Fruit fly (Drosophila melanogaster) whole organism, pupa: Measurements from ENCODE around the gene Brms1.
A peak's percentile ranks its signal among the peaks of the same experiment; 100 is the strongest.

Experiments used
- CG10348 ChIP-seq: fragments of 200-800 bp; sonication (Bioruptor generic); IDR thresholded peaks from 2 replicates; pipeline ENCODE4 v1.3.6; 2022; ENCODE audit warnings: missing biosample characterization, missing genetic modification characterization
- CG12605 ChIP-seq: fragments of 200-800 bp; sonication (Bioruptor generic); IDR thresholded peaks from 2 replicates; pipeline ENCODE4 v1.3.6; 2022; ENCODE audit warnings: missing biosample characterization, missing genetic modification characterization
- CG13204 ChIP-seq: fragments of 200-800 bp; sonication (Bioruptor generic); optimal IDR thresholded peaks from 2 replicates; lab custom pipeline; 2018; ENCODE audit warnings: missing biosample characterization, mild to moderate bottlenecking, missing genetic modification characterization, moderate library complexity
- CG14655 ChIP-seq: fragments of 200-800 bp; sonication (Bioruptor generic); optimal IDR thresholded peaks from 3 replicates; lab custom pipeline; 2017; ENCODE audit warnings: mild to moderate bottlenecking, missing biosample characterization, missing genetic modification reagents, missing genetic modification characterization
- CG15710 ChIP-seq: fragments of 200-800 bp; sonication (Bioruptor generic); optimal IDR thresholded peaks from 2 replicates; lab custom pipeline; 2018; ENCODE audit warnings: missing biosample characterization, mild to moderate bottlenecking, missing genetic modification characterization, moderate library complexity
- CG17806 ChIP-seq: fragments of 200-800 bp; sonication (Bioruptor generic); optimal IDR thresholded peaks from 2 replicates; lab custom pipeline; 2018; ENCODE audit warnings: missing biosample characterization, mild to moderate bottlenecking, missing genetic modification characterization, moderate library complexity
- CG32121 ChIP-seq: fragments of 200-800 bp; sonication (Bioruptor generic); IDR thresholded peaks from 2 replicates; pipeline ENCODE4 v1.3.6; 2022; ENCODE audit warnings: missing biosample characterization, missing genetic modification characterization
- CG34367 ChIP-seq: fragments of 200-800 bp; sonication (Bioruptor generic); optimal IDR thresholded peaks from 2 replicates; lab custom pipeline; 2018; ENCODE audit warnings: missing biosample characterization, mild to moderate bottlenecking, missing genetic modification characterization
- CG4496 ChIP-seq: fragments of 200-800 bp; sonication (Bioruptor generic); IDR thresholded peaks from 3 replicates; pipeline ENCODE4 v1.3.6; 2022; ENCODE audit warnings: missing biosample characterization, missing genetic modification characterization
- CG8159 ChIP-seq: fragments of 200-800 bp; sonication (Bioruptor generic); optimal IDR thresholded peaks from 3 replicates; lab custom pipeline; 2018; ENCODE audit warnings: missing biosample characterization, mild to moderate bottlenecking, missing genetic modification characterization, moderate library complexity
- CG8301 ChIP-seq: fragments of 200-800 bp; sonication (Bioruptor generic); optimal IDR thresholded peaks from 2 replicates; lab custom pipeline; 2018; ENCODE audit warnings: missing biosample characterization, mild to moderate bottlenecking, missing genetic modification characterization
- CG9948 ChIP-seq: fragments of 200-800 bp; sonication (Bioruptor generic); optimal IDR thresholded peaks from 2 replicates; lab custom pipeline; 2018; ENCODE audit warnings: missing biosample characterization, mild to moderate bottlenecking, missing genetic modification characterization, moderate library complexity
- D1 ChIP-seq: fragments of 200-800 bp; sonication (Bioruptor generic); optimal IDR thresholded peaks from 2 replicates; lab custom pipeline; 2018; ENCODE audit warnings: missing biosample characterization, mild to moderate bottlenecking, missing genetic modification characterization, moderate library complexity
- EcR ChIP-seq: fragments of 200-800 bp; sonication (Bioruptor generic); optimal IDR thresholded peaks from 3 replicates; lab custom pipeline; 2019; ENCODE audit warnings: missing biosample characterization, missing genetic modification characterization, mild to moderate bottlenecking, moderate library complexity, missing genetic modification reagents
- Ets98B ChIP-seq: fragments of 200-800 bp; sonication (Bioruptor generic); IDR thresholded peaks from 2 replicates; pipeline ENCODE4 v1.3.6; 2022; ENCODE audit warnings: missing biosample characterization, missing genetic modification characterization
- Pif1A ChIP-seq: fragments of 200-800 bp; sonication (Bioruptor generic); optimal IDR thresholded peaks from 3 replicates; lab custom pipeline; 2016; ENCODE audit warnings: missing biosample characterization, missing genetic modification characterization
- Pif1B ChIP-seq: fragments of 200-800 bp; sonication (Bioruptor generic); optimal IDR thresholded peaks from 3 replicates; lab custom pipeline; 2016; ENCODE audit warnings: missing biosample characterization, missing genetic modification characterization
- Snoo ChIP-seq: fragments of 200-800 bp; sonication (Bioruptor generic); optimal IDR thresholded peaks from 3 replicates; lab custom pipeline; 2017; ENCODE audit warnings: missing biosample characterization, mild to moderate bottlenecking, missing genetic modification characterization, inconsistent platforms
- fd96Ca ChIP-seq: fragments of 200-800 bp; sonication (Bioruptor generic); IDR thresholded peaks from 3 replicates; pipeline ENCODE4 v1.3.6; 2022; ENCODE audit warnings: missing biosample characterization, missing genetic modification characterization
- gl ChIP-seq: fragments of 200-800 bp; sonication (Bioruptor generic); optimal IDR thresholded peaks from 2 replicates; lab custom pipeline; 2018; ENCODE audit warnings: missing biosample characterization, mild to moderate bottlenecking, missing genetic modification characterization
- rn ChIP-seq: fragments of 200-800 bp; sonication (Bioruptor generic); IDR thresholded peaks from 2 replicates; pipeline ENCODE4 v1.3.6; 2022; ENCODE audit warnings: missing biosample characterization, missing genetic modification characterization

Gene Brms1

DNA sequence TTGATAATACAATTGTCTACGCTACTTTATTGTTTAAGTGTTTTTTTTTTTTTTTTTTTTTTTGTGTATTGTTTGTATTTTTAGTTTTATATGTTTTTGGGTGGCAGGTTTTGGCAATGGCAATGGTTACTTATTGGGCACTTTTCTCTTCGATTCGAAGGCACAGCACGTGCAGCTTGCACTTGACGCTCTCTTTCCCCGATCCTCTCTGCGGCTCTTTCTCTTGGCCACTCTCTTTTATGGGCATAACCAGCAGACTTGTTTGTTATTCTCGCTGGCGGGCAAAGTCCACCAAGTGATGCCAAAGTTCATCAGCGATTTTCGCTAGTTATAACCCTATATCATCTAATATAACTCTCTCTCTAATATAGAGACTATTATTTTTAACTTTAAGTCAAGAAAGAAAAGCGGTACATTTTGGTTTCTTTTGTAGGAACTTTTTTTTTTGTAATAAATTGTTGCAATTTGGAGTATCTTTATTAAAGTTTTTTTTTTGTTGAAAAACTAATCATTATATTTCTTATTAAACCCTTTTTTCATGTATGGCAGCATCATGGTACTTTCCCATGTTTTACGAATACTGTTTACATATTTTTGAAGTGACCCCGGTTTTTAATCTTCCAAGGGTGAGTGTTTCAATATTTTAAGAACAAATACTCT lies 19.1 kb downstream of the Brms1 start:
- TF ChIP-seq Snoo (tag; lab: Kevin White, UChicago) (peak; percentile 36), Pif1A (GFP tag; lab: Kevin White, UChicago) (peak; percentile 48), CG34367 (tag; lab: Kevin White, UChicago) (peak; percentile 41), D1 (tag; lab: Kevin White, UChicago) (no peak), CG12605 (GFP tag; lab: Robert Waterston, UW) (no peak; the same call in 1 of the 2 replicates), CG8159 (tag; lab: Kevin White, UChicago) (peak; percentile 56), fd96Ca (GFP tag; lab: Robert Waterston, UW) (no peak), gl (tag; lab: Kevin White, UChicago) (peak; percentile 62), CG4496 (GFP tag; lab: Robert Waterston, UW) (no peak), CG14655 (peak; percentile 38), CG8301 (tag; lab: Kevin White, UChicago) (peak; percentile 38), CG9948 (tag; lab: Kevin White, UChicago) (peak; percentile 21), CG13204 (peak; percentile 77), Ets98B (GFP tag; lab: Robert Waterston, UW) (no peak), CG15710 (tag; lab: Kevin White, UChicago) (peak; percentile 34), CG32121 (GFP tag; lab: Robert Waterston, UW) (no peak), CG17806 (tag; lab: Kevin White, UChicago) (peak; percentile 44), rn (GFP tag; lab: Robert Waterston, UW) (no peak), CG10348 (no peak), Pif1B (GFP tag; lab: Kevin White, UChicago) (peak; percentile 43), EcR (GFP tag; lab: Kevin White, UChicago) (no peak)

DNA sequence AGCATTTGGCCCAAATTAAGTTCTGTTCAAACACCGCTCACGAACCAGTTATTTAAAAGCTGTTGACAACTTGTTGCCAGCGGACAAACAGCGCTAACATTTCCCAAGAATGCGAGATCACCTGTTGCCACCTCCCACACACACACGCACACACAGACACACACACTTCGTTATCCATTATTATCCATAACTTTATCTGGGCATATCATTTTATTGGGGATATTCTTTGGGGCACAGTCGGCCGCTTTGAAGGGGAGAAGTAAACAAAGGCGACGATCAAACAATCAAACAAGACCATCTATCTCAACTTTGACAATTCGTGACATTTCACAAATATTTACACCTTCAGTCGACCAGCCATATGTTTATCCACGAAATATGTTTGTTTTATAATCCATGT lies 20.3 kb downstream of the Brms1 start:
- TF ChIP-seq CG15710 (tag; lab: Kevin White, UChicago) (no peak), Ets98B (GFP tag; lab: Robert Waterston, UW) (no peak), CG14655 (no peak), CG9948 (tag; lab: Kevin White, UChicago) (no peak), CG13204 (no peak), D1 (tag; lab: Kevin White, UChicago) (no peak), CG32121 (GFP tag; lab: Robert Waterston, UW) (no peak)

DNA sequence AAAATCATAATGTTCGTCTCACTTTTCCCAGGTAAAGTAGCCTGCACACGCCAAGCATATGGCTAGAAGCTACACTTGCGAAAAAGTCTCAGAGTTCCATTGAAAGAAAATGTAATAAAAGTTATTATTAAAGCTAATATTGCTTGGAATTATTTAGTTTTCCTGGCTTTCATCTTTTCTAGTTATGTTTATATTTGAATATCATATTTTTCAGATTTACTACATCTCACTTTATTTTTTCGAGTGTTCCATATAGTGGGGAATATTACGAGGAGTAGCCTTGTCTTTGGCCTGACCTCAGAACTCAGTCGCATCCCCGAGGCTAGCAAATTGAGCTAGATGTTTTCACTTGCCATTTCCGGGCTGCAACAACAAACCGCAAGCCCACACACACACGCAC lies 21.9 kb downstream of the Brms1 start:
- TF ChIP-seq Snoo (tag; lab: Kevin White, UChicago) = no peak
- TF ChIP-seq fd96Ca (GFP tag; lab: Robert Waterston, UW) = no peak
- TF ChIP-seq CG34367 (tag; lab: Kevin White, UChicago) = no peak
- no peak for TF ChIP-seq CG10348
- TF ChIP-seq CG17806 (tag; lab: Kevin White, UChicago) = peak; percentile 17
- no peak for TF ChIP-seq EcR (GFP tag; lab: Kevin White, UChicago)
- TF ChIP-seq CG13204 = no peak
- TF ChIP-seq Ets98B (GFP tag; lab: Robert Waterston, UW) = no peak
- no peak for TF ChIP-seq rn (GFP tag; lab: Robert Waterston, UW)
- TF ChIP-seq CG8159 (tag; lab: Kevin White, UChicago) = peak; percentile 6
- no peak for TF ChIP-seq CG12605 (GFP tag; lab: Robert Waterston, UW)
- no peak for TF ChIP-seq CG9948 (tag; lab: Kevin White, UChicago)
- peak; percentile 52; the same call in 1 of the 3 replicates for TF ChIP-seq CG4496 (GFP tag; lab: Robert Waterston, UW)
- no peak for TF ChIP-seq CG32121 (GFP tag; lab: Robert Waterston, UW)
- no peak for TF ChIP-seq gl (tag; lab: Kevin White, UChicago)
- no peak for TF ChIP-seq CG8301 (tag; lab: Kevin White, UChicago)
- TF ChIP-seq Pif1A (GFP tag; lab: Kevin White, UChicago) = no peak
- TF ChIP-seq CG14655 = no peak
- TF ChIP-seq Pif1B (GFP tag; lab: Kevin White, UChicago) = no peak

DNA sequence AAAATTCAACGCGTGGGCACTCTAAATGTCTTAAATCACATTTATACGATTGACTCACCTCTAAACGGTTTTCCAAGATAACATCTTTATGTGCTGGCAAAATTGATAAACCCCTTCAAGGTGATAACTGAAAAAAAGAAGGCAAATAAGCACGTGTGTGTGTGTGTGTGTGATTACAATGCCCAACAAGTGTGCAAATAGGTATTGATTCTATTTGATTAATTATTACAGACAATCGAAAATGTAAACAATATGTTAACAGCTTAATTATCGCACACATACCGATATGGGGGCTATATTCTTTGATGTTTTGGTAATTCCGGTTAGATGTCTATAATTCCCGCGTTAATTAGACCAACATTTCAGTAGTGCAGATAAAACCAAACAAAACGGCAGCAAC lies 22.9 kb downstream of the Brms1 start:
- TF ChIP-seq CG17806 (tag; lab: Kevin White, UChicago) = no peak
- no peak for TF ChIP-seq CG8159 (tag; lab: Kevin White, UChicago)
- no peak for TF ChIP-seq EcR (GFP tag; lab: Kevin White, UChicago)
- TF ChIP-seq Pif1B (GFP tag; lab: Kevin White, UChicago) = no peak
- no peak for TF ChIP-seq CG34367 (tag; lab: Kevin White, UChicago)
- no peak for TF ChIP-seq rn (GFP tag; lab: Robert Waterston, UW)
- no peak for TF ChIP-seq CG32121 (GFP tag; lab: Robert Waterston, UW)
- TF ChIP-seq D1 (tag; lab: Kevin White, UChicago) = no peak
- TF ChIP-seq, all 21 proteins: peak for 0

DNA sequence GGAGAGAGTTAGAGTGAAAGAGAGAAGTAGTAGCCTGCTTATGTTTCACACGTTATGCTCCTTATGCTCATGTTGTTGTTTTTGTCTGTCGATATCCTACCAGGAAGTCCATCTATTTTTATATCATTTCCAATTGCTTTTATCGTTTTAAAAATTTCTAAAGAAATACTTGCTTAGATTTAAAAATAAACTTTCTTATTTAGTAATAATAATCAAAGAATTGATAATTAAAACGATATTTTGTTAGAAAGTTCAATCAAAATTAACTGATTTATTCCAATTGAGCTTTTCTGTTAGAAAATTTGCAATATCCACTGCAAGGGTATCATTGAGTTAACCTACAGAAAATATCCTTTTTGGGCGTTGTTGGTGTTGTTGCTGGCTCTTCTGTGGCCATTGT lies 39.6 kb downstream of the Brms1 start:
- TF ChIP-seq D1 (tag; lab: Kevin White, UChicago) (no peak), CG8301 (tag; lab: Kevin White, UChicago) (no peak), EcR (GFP tag; lab: Kevin White, UChicago) (no peak), CG4496 (GFP tag; lab: Robert Waterston, UW) (no peak), Ets98B (GFP tag; lab: Robert Waterston, UW) (no peak), CG32121 (GFP tag; lab: Robert Waterston, UW) (no peak), Pif1B (GFP tag; lab: Kevin White, UChicago) (no peak), CG8159 (tag; lab: Kevin White, UChicago) (peak; percentile 42), fd96Ca (GFP tag; lab: Robert Waterston, UW) (no peak), Pif1A (GFP tag; lab: Kevin White, UChicago) (no peak), rn (GFP tag; lab: Robert Waterston, UW) (no peak), CG9948 (tag; lab: Kevin White, UChicago) (peak; percentile 7), CG34367 (tag; lab: Kevin White, UChicago) (no peak), CG15710 (tag; lab: Kevin White, UChicago) (peak; percentile 36), CG10348 (no peak), CG13204 (no peak), CG14655 (peak; percentile 8), gl (tag; lab: Kevin White, UChicago) (no peak)
